Fruit fly (Drosophila melanogaster): ENCODE results near the gene Hr4.

The Hr4 gene

dm6 chrX:1941669-1942092, at the start of gene Hr4:
Hr4 (plus strand) TSS chrX:1941940.
- TF ChIP-seq usp (GFP tag; optimal IDR thresholded peaks at IDR 0.05) (no peak), Dll (optimal IDR thresholded peaks at IDR 0.05) (peak; percentile 24), CG8478 (optimal IDR thresholded peaks at IDR 0.05) (no peak), EcR (GFP tag; optimal IDR thresholded peaks at IDR 0.05) (peak; percentile 53 to 92), pan (optimal IDR thresholded peaks at IDR 0.05) (no peak), psq (optimal IDR thresholded peaks at IDR 0.05) (no peak)

DNA sequence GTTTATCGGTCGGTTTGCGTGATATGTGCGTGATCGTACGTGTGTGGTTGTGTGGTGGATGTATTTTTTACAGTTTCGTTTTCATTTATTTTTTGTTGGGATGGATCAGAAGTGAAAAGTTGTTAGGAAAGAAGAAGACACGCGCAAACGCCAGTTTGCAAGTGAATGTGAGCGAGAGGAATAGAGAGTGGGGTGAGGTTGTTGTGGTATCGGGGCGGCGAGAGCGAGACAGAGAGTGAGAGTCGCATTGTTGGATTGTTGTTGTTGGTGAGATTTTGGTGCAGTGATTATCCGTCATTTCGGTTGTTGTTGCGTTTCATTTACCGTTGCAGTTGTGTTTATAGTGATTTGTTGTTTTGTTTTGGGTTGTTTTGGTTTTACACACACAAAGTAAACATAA, 48.2 kb upstream of the Hr4 start:
- TF ChIP-seq EcR (GFP tag; optimal IDR thresholded peaks at IDR 0.05) (no peak), pan (optimal IDR thresholded peaks at IDR 0.05) (no peak), Dll (optimal IDR thresholded peaks at IDR 0.05) (no peak), CG8478 (optimal IDR thresholded peaks at IDR 0.05) (no peak), psq (optimal IDR thresholded peaks at IDR 0.05) (no peak)

DNA sequence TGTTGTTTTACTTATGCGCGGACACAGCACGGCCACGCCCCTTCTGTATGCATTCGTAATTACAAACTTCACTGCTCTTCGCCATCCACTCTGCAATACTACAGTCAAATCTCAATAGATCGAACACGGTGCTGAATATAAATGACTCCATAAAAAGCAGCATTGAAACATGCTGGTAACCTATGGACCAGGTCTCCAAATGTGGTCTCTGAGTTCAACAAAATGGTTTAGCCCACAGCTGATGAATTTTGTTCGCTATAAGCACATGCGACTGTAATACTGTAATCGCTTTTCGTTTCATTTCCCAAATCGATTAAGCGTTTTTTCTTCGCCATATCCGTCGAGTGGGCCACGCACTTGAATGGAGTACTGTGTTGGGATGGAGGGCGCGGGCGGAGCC, 44.4 kb upstream of the Hr4 start:
- TF ChIP-seq Dll (optimal IDR thresholded peaks at IDR 0.05) = no peak
- TF ChIP-seq pan (optimal IDR thresholded peaks at IDR 0.05) = no peak
- no peak for TF ChIP-seq CG8478 (optimal IDR thresholded peaks at IDR 0.05)
- no peak for TF ChIP-seq EcR (GFP tag; optimal IDR thresholded peaks at IDR 0.05)
- TF ChIP-seq usp (GFP tag; optimal IDR thresholded peaks at IDR 0.05) = no peak

DNA sequence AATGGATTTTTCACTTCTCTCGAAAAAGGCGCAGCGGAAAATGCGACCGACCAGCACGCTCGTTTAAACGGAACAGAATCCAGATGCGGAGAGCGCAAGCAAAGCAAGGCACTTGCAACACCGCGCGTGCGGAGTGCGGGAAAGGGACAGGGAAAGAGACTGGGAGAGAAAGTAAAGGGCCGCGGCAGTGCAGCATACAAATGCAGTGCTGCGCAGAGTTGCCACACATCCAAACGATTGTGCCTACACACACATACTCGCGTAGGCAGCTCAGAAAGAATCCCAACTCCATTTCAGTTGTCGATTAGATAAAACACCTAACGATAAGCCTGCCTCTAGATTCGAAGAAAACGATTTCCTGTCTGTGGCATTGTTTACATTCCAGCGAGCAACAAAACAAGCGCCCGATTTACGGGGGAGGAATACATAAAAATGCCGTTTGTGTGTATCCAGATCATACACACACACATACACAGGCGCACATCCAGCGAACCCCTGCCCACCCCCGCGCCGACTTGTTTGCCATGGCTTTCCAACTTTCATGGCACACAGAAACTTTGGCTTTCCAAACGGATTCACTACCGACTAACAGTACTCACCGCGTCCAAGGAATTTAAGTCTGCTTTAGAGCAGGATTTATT, 42.2 kb upstream of the Hr4 start:
- TF ChIP-seq EcR (GFP tag; optimal IDR thresholded peaks at IDR 0.05) (no peak), psq (optimal IDR thresholded peaks at IDR 0.05) (no peak), Dll (optimal IDR thresholded peaks at IDR 0.05) (peak; percentile 34), CG8478 (optimal IDR thresholded peaks at IDR 0.05) (no peak), pan (optimal IDR thresholded peaks at IDR 0.05) (no peak)

dm6 chrX:1900123-1900818, 41.5 kb upstream of the Hr4 start, which contains the start of gene arm:
arm (minus strand) TSS chrX:1900646.
- TF ChIP-seq Dll (optimal IDR thresholded peaks at IDR 0.05) (no peak), EcR (GFP tag; optimal IDR thresholded peaks at IDR 0.05) (no peak), usp (GFP tag; optimal IDR thresholded peaks at IDR 0.05) (no peak), pan (optimal IDR thresholded peaks at IDR 0.05) (no peak), psq (optimal IDR thresholded peaks at IDR 0.05) (no peak), CG8478 (optimal IDR thresholded peaks at IDR 0.05) (no peak)

- no peak for TF ChIP-seq Dll (optimal IDR thresholded peaks at IDR 0.05)
Measured at dm6 chrX:1901605-1902136, 40.1 kb upstream of the Hr4 start, which contains the start of gene Ldaf1. Ldaf1 (minus strand) TSS chrX:1901911.

- TF ChIP-seq psq (optimal IDR thresholded peaks at IDR 0.05) = no peak
Measured at dm6 chrX:1903077-1903476, 38.7 kb upstream of the Hr4 start, which contains the start of gene CG32801. CG32801 (minus strand) TSS chrX:1903177.

- no peak for TF ChIP-seq usp (GFP tag; optimal IDR thresholded peaks at IDR 0.05)
- no peak for TF ChIP-seq EcR (GFP tag; optimal IDR thresholded peaks at IDR 0.05)
- TF ChIP-seq CG8478 (optimal IDR thresholded peaks at IDR 0.05) = no peak
- no peak for TF ChIP-seq pan (optimal IDR thresholded peaks at IDR 0.05)
- no peak for TF ChIP-seq Dll (optimal IDR thresholded peaks at IDR 0.05)
- no peak for TF ChIP-seq psq (optimal IDR thresholded peaks at IDR 0.05)
Measured at dm6 chrX:1903968-1904367, 37.8 kb upstream of the Hr4 start.

DNA sequence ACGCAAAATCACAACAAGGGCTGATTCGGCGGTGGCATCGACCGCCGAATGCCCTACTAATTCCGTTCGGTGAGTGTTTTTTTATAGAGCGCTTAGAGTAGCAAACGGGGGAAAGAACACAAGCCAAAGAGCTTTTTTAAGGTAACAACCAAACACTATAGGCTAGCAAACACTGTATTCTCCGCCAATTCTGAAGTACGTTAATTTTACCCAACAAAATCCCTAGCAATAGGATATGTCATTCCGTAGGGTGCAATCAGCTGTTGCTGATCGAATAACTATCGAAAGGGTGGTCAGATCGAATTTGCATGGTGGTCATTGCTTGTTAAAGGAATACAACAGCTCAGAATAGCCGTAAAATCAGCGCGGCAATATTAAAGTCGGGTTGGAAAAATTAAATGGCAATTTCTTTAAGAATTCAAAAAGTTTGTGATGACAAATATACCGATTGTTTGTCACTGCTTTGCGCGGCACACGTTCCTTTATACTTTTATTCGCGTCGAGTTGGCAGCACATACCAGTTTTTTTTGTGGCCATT, 33.9 kb upstream of the Hr4 start, which contains the start of gene mip130:
TSS of gene mip130 (plus strand) at position 513 of the 538 bp plus-strand sequence.
- TF ChIP-seq CG8478 (optimal IDR thresholded peaks at IDR 0.05) (no peak), Dll (optimal IDR thresholded peaks at IDR 0.05) (no peak), pan (optimal IDR thresholded peaks at IDR 0.05) (no peak), EcR (GFP tag; optimal IDR thresholded peaks at IDR 0.05) (no peak), usp (GFP tag; optimal IDR thresholded peaks at IDR 0.05) (no peak), psq (optimal IDR thresholded peaks at IDR 0.05) (no peak)

DNA sequence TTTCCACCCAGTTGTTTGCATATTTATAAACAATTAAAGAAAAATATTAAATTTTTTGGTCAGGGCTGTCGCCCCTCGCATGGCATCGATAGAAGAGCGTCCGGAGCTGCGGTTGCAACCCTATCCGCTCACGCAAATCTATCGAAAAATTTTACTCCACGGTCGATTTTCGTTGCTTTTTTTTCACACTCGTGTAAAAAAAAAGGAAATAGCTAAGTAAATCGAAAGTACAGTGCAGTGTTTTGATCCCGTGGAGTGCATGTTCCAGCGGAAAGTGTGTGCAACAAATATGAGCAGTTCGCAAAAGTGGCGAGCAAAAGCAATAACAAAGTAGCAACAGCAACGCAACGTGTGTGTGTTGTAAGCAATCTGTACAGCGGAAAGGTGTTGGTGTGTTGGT, 33.0 kb upstream of the Hr4 start, which contains the start of the genes Edem1 and Rbcn-3B:
TSS of gene Edem1 (minus strand) at position 71 of the 400 bp plus-strand sequence.
TSS of gene Rbcn-3B (plus strand) at position 164 of the 400 bp plus-strand sequence.
- TF ChIP-seq psq (optimal IDR thresholded peaks at IDR 0.05) (no peak), CG8478 (optimal IDR thresholded peaks at IDR 0.05) (no peak), pan (optimal IDR thresholded peaks at IDR 0.05) (no peak), EcR (GFP tag; optimal IDR thresholded peaks at IDR 0.05) (no peak), Dll (optimal IDR thresholded peaks at IDR 0.05) (no peak)

DNA sequence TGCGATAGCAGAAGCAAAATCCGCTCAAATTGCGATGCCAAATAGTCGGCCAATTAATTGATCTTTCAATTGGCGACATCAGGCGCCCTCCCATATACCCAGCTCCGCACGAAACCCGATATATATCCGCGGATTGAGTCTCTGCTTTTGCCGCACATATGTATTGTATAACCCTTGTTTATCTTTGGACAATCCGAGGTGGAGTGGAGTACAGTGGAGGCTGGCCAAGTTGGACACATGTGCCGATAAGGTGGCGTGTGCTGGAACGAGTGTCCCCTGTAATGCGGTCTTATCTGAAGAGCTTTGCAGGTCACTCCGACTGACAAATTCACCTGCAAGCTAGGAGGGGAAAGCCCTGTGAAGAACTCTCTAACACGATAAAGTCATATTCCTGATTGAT, 32.2 kb upstream of the Hr4 start:
- TF ChIP-seq usp (GFP tag; optimal IDR thresholded peaks at IDR 0.05) (no peak), pan (optimal IDR thresholded peaks at IDR 0.05) (no peak), CG8478 (optimal IDR thresholded peaks at IDR 0.05) (no peak), Dll (optimal IDR thresholded peaks at IDR 0.05) (no peak), EcR (GFP tag; optimal IDR thresholded peaks at IDR 0.05) (no peak), psq (optimal IDR thresholded peaks at IDR 0.05) (no peak)

- peak; percentile 26 for TF ChIP-seq Dll (optimal IDR thresholded peaks at IDR 0.05)
- TF ChIP-seq usp (GFP tag; optimal IDR thresholded peaks at IDR 0.05) = no peak
Measured at dm6 chrX:1922765-1923501, 18.8 kb upstream of the Hr4 start, which contains the start of the genes eIF2Bepsilon and Ocrl. eIF2Bepsilon (minus strand) TSS chrX:1922874. Ocrl (plus strand) TSS chrX:1922981.
